Fruit fly (Drosophila melanogaster) whole organism, embryonic: Measurements from ENCODE around the gene CG14715.

Experiments used
- Atf6 ChIP-seq: fragments of 200-800 bp; sonication (Bioruptor generic); IDR thresholded peaks from 2 replicates; pipeline ENCODE4 v1.3.6; 2022; ENCODE audit warnings: missing biosample characterization, missing genetic modification characterization
- B-H2 ChIP-seq: fragments of 200-800 bp; sonication (Bioruptor generic); optimal IDR thresholded peaks from 2 replicates; lab custom pipeline; 2018; ENCODE audit warnings: missing biosample characterization, mild to moderate bottlenecking, missing genetic modification characterization
- Bgb ChIP-seq: fragments of 200-800 bp; sonication (Bioruptor generic); IDR thresholded peaks from 2 replicates; pipeline ENCODE4 v1.3.6; 2022; ENCODE audit warnings: missing biosample characterization, missing genetic modification characterization; ENCODE audit not compliant: partially characterized antibody
- Bteb2 ChIP-seq: fragments of 200-800 bp; sonication (Bioruptor generic); optimal IDR thresholded peaks from 2 replicates; lab custom pipeline; 2016; ENCODE audit warnings: missing biosample characterization, missing genetic modification characterization
- CG10543 ChIP-seq: fragments of 200-800 bp; sonication (Bioruptor generic); optimal IDR thresholded peaks from 3 replicates; lab custom pipeline; 2017; ENCODE audit warnings: missing biosample characterization, mild to moderate bottlenecking, missing genetic modification characterization, moderate library complexity
- CG10979 ChIP-seq: fragments of 200-800 bp; sonication (Bioruptor generic); optimal IDR thresholded peaks from 2 replicates; lab custom pipeline; 2018; ENCODE audit warnings: missing biosample characterization, mild to moderate bottlenecking, missing genetic modification characterization, moderate library complexity
- CG11504 ChIP-seq: fragments of 200-800 bp; sonication (Bioruptor generic); optimal IDR thresholded peaks from 3 replicates; lab custom pipeline; 2019; ENCODE audit warnings: missing biosample characterization, mild to moderate bottlenecking, missing genetic modification characterization, moderate library complexity
- CG11560 ChIP-seq: fragments of 200-800 bp; sonication (Bioruptor generic); IDR thresholded peaks from 3 replicates; pipeline ENCODE4 v1.3.6; 2022; ENCODE audit warnings: missing biosample characterization, missing genetic modification characterization
- CG12942 ChIP-seq: fragments of 200-800 bp; sonication (Bioruptor generic); optimal IDR thresholded peaks from 3 replicates; lab custom pipeline; 2016; ENCODE audit warnings: missing biosample characterization, missing genetic modification characterization
- CG15269 ChIP-seq: fragments of 200-800 bp; sonication (Bioruptor generic); optimal IDR thresholded peaks from 2 replicates; lab custom pipeline; 2018; ENCODE audit warnings: missing biosample characterization, mild to moderate bottlenecking, missing genetic modification characterization, moderate library complexity
- CG1529 ChIP-seq: fragments of 200-800 bp; sonication (Bioruptor generic); optimal IDR thresholded peaks from 3 replicates; lab custom pipeline; 2018; ENCODE audit warnings: missing biosample characterization, missing genetic modification characterization
- CG17385 ChIP-seq: fragments of 200-800 bp; sonication (Bioruptor generic); optimal IDR thresholded peaks from 3 replicates; lab custom pipeline; 2018; ENCODE audit warnings: missing biosample characterization, mild to moderate bottlenecking, missing genetic modification characterization
- CG1832 ChIP-seq: fragments of 200-800 bp; sonication (Bioruptor generic); optimal IDR thresholded peaks from 2 replicates; lab custom pipeline; 2017; ENCODE audit warnings: missing biosample characterization, mild to moderate bottlenecking, missing genetic modification characterization, inconsistent platforms
- CG18599 ChIP-seq: fragments of 200-800 bp; sonication (Bioruptor generic); optimal IDR thresholded peaks from 3 replicates; lab custom pipeline; 2017; ENCODE audit warnings: missing biosample characterization, missing genetic modification characterization, mild to moderate bottlenecking, moderate library complexity, missing genetic modification reagents
- CG2678 ChIP-seq: fragments of 200-800 bp; sonication (Bioruptor generic); optimal IDR thresholded peaks from 3 replicates; lab custom pipeline; 2019; ENCODE audit warnings: missing biosample characterization, mild to moderate bottlenecking, missing genetic modification characterization, moderate library complexity
- CG2889 ChIP-seq: fragments of 200-800 bp; sonication (Bioruptor generic); IDR thresholded peaks from 3 replicates; pipeline ENCODE4 v1.3.6; 2022; ENCODE audit warnings: missing biosample characterization, missing genetic modification characterization
- CG33557 ChIP-seq: fragments of 200-800 bp; sonication (Bioruptor generic); optimal IDR thresholded peaks from 2 replicates; lab custom pipeline; 2019; ENCODE audit warnings: missing biosample characterization, mild to moderate bottlenecking, missing genetic modification characterization, moderate library complexity
- CG3838 ChIP-seq: fragments of 200-800 bp; sonication (Bioruptor generic); optimal IDR thresholded peaks from 3 replicates; lab custom pipeline; 2016; ENCODE audit warnings: missing biosample characterization, missing genetic modification characterization
- CG43689 ChIP-seq: fragments of 200-800 bp; sonication (Bioruptor generic); IDR thresholded peaks from 2 replicates; pipeline ENCODE4 v1.3.6; 2022; ENCODE audit warnings: missing biosample characterization, missing genetic modification characterization
- CG4404 ChIP-seq: fragments of 200-800 bp; sonication (Bioruptor generic); IDR thresholded peaks from 2 replicates; pipeline ENCODE4 v1.3.6; 2022; ENCODE audit warnings: missing biosample characterization, missing genetic modification characterization
- CG4730 ChIP-seq: fragments of 200-800 bp; sonication (Bioruptor generic); IDR thresholded peaks from 2 replicates; pipeline ENCODE4 v1.3.6; 2022; ENCODE audit warnings: missing biosample characterization, missing genetic modification characterization
- CG6272 ChIP-seq: fragments of 200-800 bp; sonication (Bioruptor generic); IDR thresholded peaks from 2 replicates; pipeline ENCODE4 v1.3.6; 2022; ENCODE audit warnings: missing biosample characterization, missing genetic modification characterization
- CG7839 ChIP-seq: fragments of 200-800 bp; sonication (Bioruptor generic); optimal IDR thresholded peaks from 3 replicates; lab custom pipeline; 2018; ENCODE audit warnings: missing biosample characterization, mild to moderate bottlenecking, missing genetic modification characterization, moderate library complexity
- CG7928 ChIP-seq: fragments of 200-800 bp; sonication (Bioruptor generic); optimal IDR thresholded peaks from 2 replicates; lab custom pipeline; 2017; ENCODE audit warnings: missing biosample characterization, mild to moderate bottlenecking, missing genetic modification characterization
- CG8290 ChIP-seq, 3 experiments: fragments of 200-800 bp; sonication (Bioruptor generic); optimal IDR thresholded peaks; 2 replicates each; lab custom pipeline; 2016 to 2019; ENCODE audit warnings: missing biosample characterization in 3 of 3, missing genetic modification characterization in 3 of 3, mild to moderate bottlenecking in 2 of 3, moderate library complexity in 1 of 3
- CG8478 ChIP-seq: fragments of >200 bp; optimal IDR thresholded peaks from 2 replicates; lab custom pipeline; 2018
- Dbx ChIP-seq: fragments of 200-800 bp; sonication (Bioruptor generic); IDR thresholded peaks from 3 replicates; pipeline ENCODE4 v1.3.6; 2022; ENCODE audit warnings: missing biosample characterization, missing genetic modification characterization
- Dek ChIP-seq: fragments of 200-800 bp; sonication (Bioruptor generic); optimal IDR thresholded peaks from 3 replicates; lab custom pipeline; 2019; ENCODE audit warnings: missing biosample characterization, mild to moderate bottlenecking, missing genetic modification characterization, moderate library complexity
- Doc2 ChIP-seq: fragments of 200-800 bp; sonication (Bioruptor generic); IDR thresholded peaks from 2 replicates; pipeline ENCODE4 v1.3.6; 2022; ENCODE audit warnings: missing biosample characterization, missing genetic modification characterization
- Fer1 ChIP-seq: fragments of 200-800 bp; sonication (Bioruptor generic); optimal IDR thresholded peaks from 2 replicates; lab custom pipeline; 2017; ENCODE audit warnings: missing biosample characterization, mild to moderate bottlenecking, missing genetic modification characterization
- HmgD ChIP-seq: fragments of 200-800 bp; sonication (Bioruptor generic); optimal IDR thresholded peaks from 3 replicates; lab custom pipeline; 2016; ENCODE audit warnings: missing biosample characterization, missing genetic modification characterization
- Hr78 ChIP-seq, 2 experiments: fragments of 200-800 bp in 1 of 2; fragments of >200 bp in 1 of 2; sonication (Bioruptor generic) in 1 of 2; optimal IDR thresholded peaks; 2 replicates each; lab custom pipeline; 2017 to 2019; ENCODE audit warnings: missing biosample characterization in 2 of 2, missing genetic modification characterization in 2 of 2, mild to moderate bottlenecking in 1 of 2, moderate library complexity in 1 of 2
- Kr ChIP-seq: fragments of 200-800 bp; sonication (Bioruptor generic); optimal IDR thresholded peaks from 2 replicates; lab custom pipeline; 2017; ENCODE audit warnings: missing biosample characterization, mild to moderate bottlenecking, missing genetic modification characterization
- NC2α ChIP-seq: fragments of 200-800 bp; sonication (Bioruptor generic); optimal IDR thresholded peaks from 2 replicates; lab custom pipeline; 2016; ENCODE audit warnings: missing biosample characterization, missing genetic modification characterization
- Nf-YA ChIP-seq: fragments of 200-800 bp; sonication (Bioruptor generic); IDR thresholded peaks from 2 replicates; pipeline ENCODE4 v1.3.6; 2022; ENCODE audit warnings: missing biosample characterization, missing genetic modification characterization
- Rx ChIP-seq: fragments of 200-800 bp; sonication (Bioruptor generic); IDR thresholded peaks from 2 replicates; pipeline ENCODE4 v1.3.6; 2022; ENCODE audit warnings: missing biosample characterization, missing genetic modification characterization
- Side ChIP-seq: fragments of 200-800 bp; sonication (Bioruptor generic); optimal IDR thresholded peaks from 2 replicates; lab custom pipeline; 2016; ENCODE audit warnings: missing biosample characterization, missing genetic modification characterization
- TFAM ChIP-seq: fragments of 200-800 bp; sonication (Bioruptor generic); optimal IDR thresholded peaks from 2 replicates; lab custom pipeline; 2017; ENCODE audit warnings: missing biosample characterization, missing genetic modification characterization, inconsistent platforms
- amos ChIP-seq: fragments of 200-800 bp; sonication (Bioruptor generic); IDR thresholded peaks from 2 replicates; pipeline ENCODE4 v1.3.6; 2022; ENCODE audit warnings: missing biosample characterization, missing genetic modification characterization; ENCODE audit not compliant: partially characterized antibody
- aop ChIP-seq: fragments of 200-800 bp; sonication (Bioruptor generic); IDR thresholded peaks from 2 replicates; pipeline ENCODE4 v1.3.6; 2022; ENCODE audit warnings: missing biosample characterization, missing genetic modification characterization
- croc ChIP-seq: fragments of 200-800 bp; sonication (Bioruptor generic); conservative IDR thresholded peaks from 3 replicates; pipeline ENCODE4 v1.3.6; 2022; ENCODE audit warnings: missing biosample characterization, missing genetic modification characterization
- fu2 ChIP-seq: fragments of 200-800 bp; sonication (Bioruptor generic); optimal IDR thresholded peaks from 2 replicates; lab custom pipeline; 2016; ENCODE audit warnings: missing biosample characterization, missing genetic modification characterization
- h ChIP-seq: fragments of >200 bp; optimal IDR thresholded peaks from 2 replicates; lab custom pipeline; 2017
- hkb ChIP-seq, 2 experiments: fragments of 200-800 bp in 1 of 2; fragments of >200 bp in 1 of 2; sonication (Bioruptor generic) in 1 of 2; IDR thresholded peaks in 1 of 2; optimal IDR thresholded peaks in 1 of 2; 2 replicates each; pipeline versions ENCODE4 v1.3.6 to Lab custom; 2017 to 2022; ENCODE audit warnings: missing biosample characterization in 1 of 2, missing genetic modification characterization in 1 of 2
- ken ChIP-seq: fragments of 200-800 bp; sonication (Bioruptor generic); IDR thresholded peaks from 3 replicates; pipeline ENCODE4 v1.3.6; 2022; ENCODE audit warnings: missing biosample characterization, missing genetic modification characterization
- lov ChIP-seq, 2 experiments: fragments of 200-800 bp in 1 of 2; fragments of >200 bp in 1 of 2; sonication (Bioruptor generic) in 1 of 2; IDR thresholded peaks in 1 of 2; optimal IDR thresholded peaks in 1 of 2; 2 replicates in 1 of 2; 3 replicates in 1 of 2; pipeline versions ENCODE4 v1.3.6 to Lab custom; 2017 to 2022; ENCODE audit warnings: missing biosample characterization in 1 of 2, missing genetic modification characterization in 1 of 2
- maf-S ChIP-seq: fragments of 200-800 bp; sonication (Bioruptor generic); optimal IDR thresholded peaks from 2 replicates; lab custom pipeline; 2016; ENCODE audit warnings: missing biosample characterization, missing genetic modification characterization
- otp ChIP-seq: fragments of 200-800 bp; sonication (Bioruptor generic); IDR thresholded peaks from 3 replicates; pipeline ENCODE4, ENCODE4 v1.3.6; 2022; ENCODE audit warnings: missing biosample characterization, missing genetic modification characterization
- pita ChIP-seq: fragments of 200-800 bp; sonication (Bioruptor generic); optimal IDR thresholded peaks from 2 replicates; lab custom pipeline; 2017; ENCODE audit warnings: missing biosample characterization, mild to moderate bottlenecking, missing genetic modification characterization
- sd ChIP-seq: fragments of 200-800 bp; sonication (Bioruptor generic); optimal IDR thresholded peaks from 3 replicates; lab custom pipeline; 2018; ENCODE audit warnings: missing biosample characterization, mild to moderate bottlenecking, missing genetic modification characterization, moderate library complexity
- sens ChIP-seq: fragments of 200-800 bp; sonication (Bioruptor generic); peaks from one replicate; lab custom pipeline; 2016; ENCODE audit warnings: missing biosample characterization, missing genetic modification characterization
- sens-2 ChIP-seq: fragments of 200-800 bp; sonication (Bioruptor generic); IDR thresholded peaks from 2 replicates; pipeline ENCODE4 v1.3.6; 2022; ENCODE audit warnings: missing biosample characterization, missing genetic modification characterization
- sim ChIP-seq: fragments of 200-800 bp; sonication (Bioruptor generic); IDR thresholded peaks from 2 replicates; pipeline ENCODE4 v1.3.6; 2022; ENCODE audit warnings: missing biosample characterization, missing genetic modification characterization
- wdn ChIP-seq: fragments of 200-800 bp; sonication (Bioruptor generic); IDR thresholded peaks from 2 replicates; pipeline ENCODE4 v1.3.6; 2022; ENCODE audit warnings: missing biosample characterization, missing genetic modification characterization

CG14715 gene

DNA sequence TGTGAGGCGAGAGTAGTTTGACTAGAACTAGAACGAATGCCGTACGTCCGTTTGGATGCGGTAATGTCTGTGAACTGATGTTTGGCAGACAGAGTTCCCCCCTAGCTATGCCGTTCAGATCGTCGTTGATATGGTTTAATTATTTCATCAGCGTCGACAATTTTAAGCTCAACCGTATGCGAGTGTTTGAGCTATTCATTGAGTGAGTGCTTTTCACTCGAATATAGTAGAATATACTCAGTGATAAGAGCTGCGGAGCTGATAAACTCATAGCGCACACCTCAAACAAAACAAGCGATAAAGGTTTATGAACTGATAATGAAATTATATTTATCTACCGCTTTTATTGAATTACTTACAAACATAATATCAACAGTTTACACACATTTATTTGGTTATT is 14.0 kb downstream of the CG14715 start, which contains the start of gene CG6834 (continued):
- TF ChIP-seq hkb (optimal IDR thresholded peaks at IDR 0.05; lab: Kevin White, UChicago) (no peak), hkb (GFP tag; IDR thresholded peaks at IDR 0.05; lab: Robert Waterston, UW) (no peak), sens (GFP tag; lab: Kevin White, UChicago) (peak; percentile 33), CG4730 (GFP tag; lab: Robert Waterston, UW) (no peak), Dek (no peak), ken (GFP tag; lab: Robert Waterston, UW) (no peak), CG11504 (tag; lab: Kevin White, UChicago) (no peak), sens-2 (GFP tag; lab: Robert Waterston, UW) (no peak), CG2678 (peak; percentile 34), Side (GFP tag; lab: Kevin White, UChicago) (no peak), Fer1 (GFP tag; lab: Kevin White, UChicago) (peak; percentile 31), CG7928 (GFP tag; lab: Kevin White, UChicago) (no peak), Kr (GFP tag; lab: Kevin White, UChicago) (no peak), Dbx (GFP tag; lab: Robert Waterston, UW) (no peak), CG18599 (GFP tag; lab: Kevin White, UChicago) (no peak), CG1529 (GFP tag; lab: Kevin White, UChicago) (no peak), NC2α (GFP tag; lab: Kevin White, UChicago) (no peak), CG43689 (no peak), CG11560 (tag; lab: Robert Waterston, UW) (no peak), CG17385 (GFP tag; lab: Kevin White, UChicago) (no peak), Bgb (no peak; the same call in 1 of the 2 replicates), sim (GFP tag; lab: Robert Waterston, UW) (no peak), CG1832 (GFP tag; lab: Kevin White, UChicago) (no peak), Atf6 (GFP tag; lab: Robert Waterston, UW) (no peak), CG33557 (GFP tag; lab: Kevin White, UChicago) (peak; percentile 53), Doc2 (GFP tag; lab: Robert Waterston, UW) (no peak), CG7839 (tag; lab: Kevin White, UChicago) (no peak), Hr78 (GFP tag; optimal IDR thresholded peaks at IDR 0.05; lab: Kevin White, UChicago) (no peak), CG15269 (no peak), otp (GFP tag; lab: Robert Waterston, UW) (no peak), CG8478 (lab: Kevin White, UChicago) (no peak), B-H2 (peak; percentile 20), TFAM (no peak), Rx (GFP tag; lab: Robert Waterston, UW) (no peak), CG3838 (GFP tag; lab: Kevin White, UChicago) (no peak), lov (optimal IDR thresholded peaks at IDR 0.05; lab: Kevin White, UChicago) (no peak), lov (GFP tag; IDR thresholded peaks at IDR 0.05; lab: Robert Waterston, UW) (no peak), CG10543 (peak; percentile 20), CG12942 (no peak), wdn (GFP tag; lab: Robert Waterston, UW) (no peak), pita (GFP tag; lab: Kevin White, UChicago) (no peak), maf-S (no peak), fu2 (GFP tag; lab: Kevin White, UChicago) (no peak)

DNA sequence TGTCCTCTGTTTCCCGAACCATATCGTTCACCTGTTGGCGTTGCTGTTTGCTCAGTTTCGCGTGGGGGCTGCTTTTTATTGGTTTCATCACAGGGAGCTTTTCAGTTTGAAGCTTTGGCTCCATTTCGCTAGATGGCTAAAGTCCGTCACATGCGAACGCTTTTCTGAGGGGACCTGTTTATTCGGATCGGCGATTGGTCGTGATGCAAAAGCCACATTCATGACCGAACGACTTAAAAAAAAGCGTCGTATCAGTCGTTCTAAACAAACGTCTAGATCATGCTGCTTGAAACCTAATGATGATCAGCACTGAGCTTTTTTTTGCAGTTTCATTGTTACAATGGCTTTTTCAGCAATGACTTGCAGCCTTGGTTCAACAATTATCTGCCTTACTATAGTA is 15.9 kb downstream of the CG14715 start, which contains the start of gene CG6908:
Gene CG6908 (minus strand): TSS at position 152 of the 400 bp plus-strand sequence.
- TF ChIP-seq CG2889 (GFP tag; lab: Robert Waterston, UW) (no peak), aop (GFP tag; lab: Robert Waterston, UW) (no peak), croc (no peak), HmgD (GFP tag; lab: Kevin White, UChicago) (no peak), sd (tag; lab: Kevin White, UChicago) (peak; percentile 34), amos (peak; percentile 21; the same call in 1 of the 2 replicates), CG6272 (no peak), Bteb2 (GFP tag; lab: Kevin White, UChicago) (no peak), CG8290 (GFP tag; optimal IDR thresholded peaks at IDR 0.05; lab: Kevin White, UChicago) (no peak), CG8290 (tag; optimal IDR thresholded peaks at IDR 0.05; lab: Kevin White, UChicago) (peak in 1 of 2 experiments; percentile 7), Nf-YA (GFP tag; lab: Robert Waterston, UW) (no peak), CG4404 (no peak), CG10979 (tag; lab: Kevin White, UChicago) (no peak), h (lab: Kevin White, UChicago) (no peak)
